Worm (Caenorhabditis elegans): ENCODE measurements around the gene C18G1.8.

- no peak for TF ChIP-seq flt-1 (GFP tag; IDR thresholded peaks at IDR 0.05)
- TF ChIP-seq ets-7 (tag; optimal IDR thresholded peaks at IDR 0.05) = no peak
- no peak for TF ChIP-seq ama-1 (optimal IDR thresholded peaks at IDR 0.05)
- no peak for TF ChIP-seq pes-1 (GFP tag; IDR thresholded peaks at IDR 0.05)
- no peak for TF ChIP-seq B0310.2 (tag; optimal IDR thresholded peaks at IDR 0.05)
Measured at ce11 chrV:4810653-4811052, 44.3 kb upstream of the C18G1.8 start.
